Worm (Caenorhabditis elegans) whole organism, L2 larva: ENCODE results near the gene ccch-5.

Experiments
- ZK546.5 ChIP-seq: sonication (generic microtip); optimal IDR thresholded peaks from 2 replicates; lab custom pipeline; 2017; ENCODE audit warnings: missing biosample characterization, missing genetic modification characterization
- aly-2 ChIP-seq: fragments of 150-350 bp; optimal IDR thresholded peaks from 2 replicates; lab custom pipeline; 2014; ENCODE audit warnings: missing biosample characterization, missing genetic modification characterization
- ama-1 ChIP-seq: fragments of 150-350 bp; optimal IDR thresholded peaks from 2 replicates; lab custom pipeline; 2018; ENCODE audit warnings: inconsistent platforms
- blmp-1 ChIP-seq: sonication (generic microtip); optimal IDR thresholded peaks from 2 replicates; lab custom pipeline; 2017; ENCODE audit warnings: missing genetic modification characterization, mild to moderate bottlenecking, missing compliant biosample characterization, antibody characterized with exemption, moderate library complexity; ENCODE audit not compliant: insufficient read depth
- ceh-82 ChIP-seq: fragments of 150-350 bp; optimal IDR thresholded peaks from 2 replicates; lab custom pipeline; 2014; ENCODE audit warnings: missing biosample characterization, missing genetic modification characterization
- dmd-4 ChIP-seq: sonication (generic microtip); optimal IDR thresholded peaks from 2 replicates; lab custom pipeline; 2017; ENCODE audit warnings: missing biosample characterization, missing genetic modification characterization
- elt-1 ChIP-seq: fragments of 150-350 bp; optimal IDR thresholded peaks from 2 replicates; lab custom pipeline; 2014; ENCODE audit warnings: missing biosample characterization, missing genetic modification characterization
- elt-3 ChIP-seq: sonication (generic microtip); optimal IDR thresholded peaks from 2 replicates; lab custom pipeline; 2017; ENCODE audit warnings: missing biosample characterization, missing genetic modification characterization
- fos-1 ChIP-seq: fragments of 150-350 bp; optimal IDR thresholded peaks from 2 replicates; lab custom pipeline; 2014; ENCODE audit warnings: missing biosample characterization, missing genetic modification characterization
- lsy-2 ChIP-seq, 2 experiments: fragments of 150-350 bp in 1 of 2; sonication (generic microtip) in 1 of 2; optimal IDR thresholded peaks; 2 replicates each; lab custom pipeline; 2014 to 2017; ENCODE audit warnings: missing biosample characterization in 2 of 2, missing genetic modification characterization in 2 of 2
- mbf-1 ChIP-seq: sonication (generic microtip); optimal IDR thresholded peaks from 2 replicates; lab custom pipeline; 2017; ENCODE audit warnings: missing biosample characterization, missing genetic modification characterization
- nhr-129 ChIP-seq: fragments of 150-350 bp; optimal IDR thresholded peaks from 2 replicates; lab custom pipeline; 2014; ENCODE audit warnings: missing biosample characterization, missing genetic modification characterization
- nhr-23 ChIP-seq: fragments of 150-350 bp; optimal IDR thresholded peaks from 2 replicates; lab custom pipeline; 2014; ENCODE audit warnings: missing biosample characterization, missing genetic modification reagents, missing genetic modification characterization
- nhr-237 ChIP-seq: fragments of 150-350 bp; optimal IDR thresholded peaks from 2 replicates; lab custom pipeline; 2014; ENCODE audit warnings: missing biosample characterization, missing genetic modification characterization
- nhr-77 ChIP-seq: fragments of 150-350 bp; optimal IDR thresholded peaks from 2 replicates; lab custom pipeline; 2014; ENCODE audit warnings: missing biosample characterization, missing genetic modification characterization
- unc-39 ChIP-seq: fragments of 150-350 bp; optimal IDR thresholded peaks from 2 replicates; lab custom pipeline; 2014; ENCODE audit warnings: missing biosample characterization, missing genetic modification characterization
- unc-55 ChIP-seq: fragments of 150-350 bp; sonication (generic microtip); optimal IDR thresholded peaks from 3 replicates; lab custom pipeline; 2014; ENCODE audit warnings: missing biosample characterization, missing genetic modification reagents, missing genetic modification characterization
- ztf-4 ChIP-seq: fragments of 150-350 bp; optimal IDR thresholded peaks from 2 replicates; lab custom pipeline; 2014; ENCODE audit warnings: missing biosample characterization, missing genetic modification characterization

Gene ccch-5

DNA sequence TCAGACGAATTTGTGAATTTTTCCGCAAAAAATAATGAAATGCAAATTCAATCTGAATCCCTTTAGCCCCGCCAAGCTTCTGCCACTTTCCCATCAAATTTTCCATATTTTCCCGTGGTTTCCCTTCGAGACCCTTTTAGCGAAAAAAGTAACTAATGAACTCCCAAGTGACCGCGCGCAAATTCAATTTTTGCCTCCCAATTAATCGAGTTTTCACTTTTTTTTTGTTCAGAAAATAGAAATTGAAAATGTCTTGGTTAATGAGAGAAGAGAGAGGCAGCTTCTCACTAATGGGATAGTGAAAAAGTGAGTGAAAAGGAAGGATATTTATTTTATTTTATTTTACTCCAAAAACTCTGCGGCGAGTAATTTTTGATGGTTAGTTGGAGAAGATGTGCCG lies 40.7 kb downstream of the ccch-5 start:
- TF ChIP-seq aly-2 (no peak), unc-39 (tag; lab: Kevin White, UChicago) (no peak), lsy-2 (tag; optimal IDR thresholded peaks at IDR 0.05; lab: Kevin White, UChicago) (no peak), ceh-82 (tag; lab: Kevin White, UChicago) (no peak), fos-1 (tag; lab: Kevin White, UChicago) (no peak), ama-1 (lab: Kevin White, UChicago) (no peak), ZK546.5 (tag; lab: Kevin White, UChicago) (no peak), blmp-1 (tag; lab: Kevin White, UChicago) (no peak), nhr-237 (no peak), nhr-77 (tag; lab: Kevin White, UChicago) (no peak), mbf-1 (tag; lab: Kevin White, UChicago) (no peak), elt-1 (no peak), dmd-4 (tag; lab: Kevin White, UChicago) (no peak), nhr-129 (no peak), nhr-23 (tag; lab: Kevin White, UChicago) (no peak), unc-55 (no peak), ztf-4 (no peak), elt-3 (tag; lab: Kevin White, UChicago) (no peak)
